Fruit fly (Drosophila melanogaster) Kc167 (cell line): Measurements from ENCODE around the gene pzg.

ENCODE experiments used
- insv ChIP-seq: fragments of >200 bp; optimal IDR thresholded peaks from 3 replicates; lab custom pipeline; 2018; ENCODE audit warnings: missing external identifiers
- psq ChIP-seq: fragments of >200 bp; optimal IDR thresholded peaks from 2 replicates; lab custom pipeline; 2017; ENCODE audit warnings: missing external identifiers

DNA sequence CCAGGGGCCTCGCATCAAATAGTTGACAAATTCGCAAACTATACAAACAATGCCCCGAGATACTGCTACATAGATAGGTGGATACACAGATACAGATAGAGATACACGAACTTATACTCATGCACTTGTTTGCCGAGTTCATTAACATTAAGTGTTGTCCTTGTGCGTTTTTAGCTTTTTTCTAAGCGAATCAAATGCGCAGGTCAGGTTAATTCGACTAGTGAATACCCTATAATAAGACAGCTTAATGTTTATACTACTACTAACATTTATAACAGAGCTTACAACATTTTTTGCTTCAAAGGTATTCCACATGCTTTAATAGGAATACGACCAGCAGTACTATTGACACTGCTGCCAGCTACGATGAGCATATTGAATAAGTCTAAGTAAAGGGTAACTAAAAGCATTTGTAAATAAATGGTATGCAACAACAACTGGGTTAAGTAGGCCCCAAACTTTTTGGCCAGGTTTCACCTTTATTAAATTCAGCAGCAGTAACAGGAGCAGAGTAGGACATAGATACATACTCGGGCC, 44.4 kb upstream of the pzg start:
- TF ChIP-seq insv (lab: Kevin White, UChicago) (no peak), psq (lab: Kevin White, UChicago) (no peak)
